Worm (Caenorhabditis elegans) whole organism, young adult: Measurements from ENCODE around the gene glt-4.

ENCODE experiments used
- F33H1.4 ChIP-seq: fragments of 200-800 bp; sonication (Bioruptor generic); IDR thresholded peaks from 2 replicates; pipeline ENCODE4 v1.3.6; 2022; ENCODE audit warnings: missing genetic modification reagents, missing genetic modification characterization, missing compliant biosample characterization
- Y95B8A.8 ChIP-seq: fragments of 200-800 bp; sonication (Bioruptor generic); IDR thresholded peaks from 2 replicates; pipeline ENCODE4 v1.3.6; 2022; ENCODE audit warnings: missing genetic modification reagents, missing genetic modification characterization, missing compliant biosample characterization
- ccch-3 ChIP-seq: fragments of 200-800 bp; sonication (Bioruptor generic); optimal IDR thresholded peaks from 2 replicates; lab custom pipeline; 2018; ENCODE audit warnings: mild to moderate bottlenecking, missing genetic modification characterization, missing compliant biosample characterization
- ceh-100 ChIP-seq: fragments of 200-800 bp; sonication (Bioruptor generic); IDR thresholded peaks from 2 replicates; pipeline ENCODE4 v1.3.6; 2022; ENCODE audit warnings: missing genetic modification reagents, missing genetic modification characterization, missing compliant biosample characterization
- egl-44 ChIP-seq: fragments of 200-800 bp; sonication (Bioruptor generic); IDR thresholded peaks from 2 replicates; pipeline ENCODE4 v1.3.6; 2022; ENCODE audit warnings: missing genetic modification reagents, missing genetic modification characterization, missing compliant biosample characterization
- madf-8 ChIP-seq: fragments of 200-800 bp; sonication (Bioruptor generic); conservative IDR thresholded peaks from 2 replicates; pipeline ENCODE4 v1.3.6; 2022; ENCODE audit warnings: missing genetic modification reagents, missing genetic modification characterization, missing compliant biosample characterization
- nfya-2 ChIP-seq: fragments of 200-800 bp; sonication (Bioruptor generic); IDR thresholded peaks from 2 replicates; pipeline ENCODE4 v1.3.6; 2022; ENCODE audit warnings: missing genetic modification reagents, missing genetic modification characterization, missing compliant biosample characterization
- unc-130 ChIP-seq: sonication (generic microtip); optimal IDR thresholded peaks from 2 replicates; lab custom pipeline; 2016; ENCODE audit warnings: missing genetic modification reagents, missing genetic modification characterization, missing compliant biosample characterization
- ztf-6 ChIP-seq: fragments of 200-800 bp; sonication (Bioruptor generic); IDR thresholded peaks from 2 replicates; pipeline ENCODE4 v1.3.6; 2022; ENCODE audit warnings: missing genetic modification reagents, missing genetic modification characterization, missing compliant biosample characterization

DNA sequence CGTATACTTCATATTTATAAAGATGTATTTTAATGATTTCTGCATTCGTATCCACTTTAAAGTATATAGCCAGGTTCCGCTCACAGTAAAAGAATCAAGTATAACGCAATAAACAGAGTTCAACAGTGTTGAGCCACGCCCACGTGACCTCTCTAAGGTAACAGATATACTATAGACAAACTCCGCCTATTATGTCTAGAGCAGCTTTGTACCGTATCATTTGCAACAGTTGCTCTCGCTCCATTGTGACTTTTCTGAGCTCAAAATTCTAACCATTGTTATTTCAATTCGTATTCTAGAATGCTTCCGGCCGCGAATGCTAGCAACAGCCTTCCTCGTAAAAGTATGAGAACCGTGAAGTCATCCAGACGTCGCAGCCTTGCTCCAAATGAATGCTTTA is 29.9 kb upstream of the glt-4 start, which contains the start of gene C03B1.17:
- TF ChIP-seq Y95B8A.8 (GFP tag; lab: Robert Waterston, UW) = no peak
- no peak for TF ChIP-seq F33H1.4 (GFP tag; lab: Robert Waterston, UW)
- TF ChIP-seq madf-8 (GFP tag; lab: Robert Waterston, UW) = no peak
- no peak for TF ChIP-seq egl-44 (GFP tag; lab: Robert Waterston, UW)
- no peak for TF ChIP-seq ccch-3
- TF ChIP-seq unc-130 (GFP tag; lab: Kevin White, UChicago) = no peak
- TF ChIP-seq nfya-2 (GFP tag; lab: Robert Waterston, UW) = no peak
- no peak for TF ChIP-seq ztf-6 (GFP tag; lab: Robert Waterston, UW)
- TF ChIP-seq ceh-100 (GFP tag; lab: Robert Waterston, UW) = no peak
